Worm (Caenorhabditis elegans) whole organism, L1 larva: ENCODE data around the gene B0198.2.

ENCODE experiments used
- F16B12.6 ChIP-seq: fragments of 150-350 bp; optimal IDR thresholded peaks from 2 replicates; lab custom pipeline; 2014; ENCODE audit warnings: missing biosample characterization, missing genetic modification characterization
- ama-1 ChIP-seq: fragments of 150-350 bp; optimal IDR thresholded peaks from 2 replicates; lab custom pipeline; 2014
- blmp-1 ChIP-seq: fragments of 150-350 bp; optimal IDR thresholded peaks from 2 replicates; lab custom pipeline; 2014; ENCODE audit warnings: missing biosample characterization, missing genetic modification characterization
- ceh-63 ChIP-seq: fragments of 200-800 bp; sonication (Bioruptor generic); optimal IDR thresholded peaks from 2 replicates; lab custom pipeline; 2018; ENCODE audit warnings: mild to moderate bottlenecking, missing genetic modification characterization, missing compliant biosample characterization
- ceh-8 ChIP-seq: fragments of 200-800 bp; sonication (Bioruptor generic); optimal IDR thresholded peaks from 2 replicates; lab custom pipeline; 2018; ENCODE audit warnings: mild to moderate bottlenecking, missing genetic modification characterization, moderate library complexity, missing compliant biosample characterization
- ceh-90 ChIP-seq: sonication (generic microtip); optimal IDR thresholded peaks from 2 replicates; lab custom pipeline; 2016; ENCODE audit warnings: missing genetic modification characterization, missing compliant biosample characterization
- ces-1 ChIP-seq: fragments of 150-350 bp; optimal IDR thresholded peaks from 2 replicates; lab custom pipeline; 2014; ENCODE audit warnings: missing biosample characterization, missing genetic modification reagents, missing genetic modification characterization
- dsc-1 ChIP-seq: sonication (generic microtip); optimal IDR thresholded peaks from 2 replicates; lab custom pipeline; 2016; ENCODE audit warnings: mild to moderate bottlenecking, missing genetic modification characterization, missing compliant biosample characterization
- efl-1 ChIP-seq, 4 experiments: fragments of 150-350 bp; optimal IDR thresholded peaks in 3 of 4; peaks in 1 of 4; 1 replicate in 1 of 4; 2 replicates in 3 of 4; lab custom pipeline; 2014; ENCODE audit warnings: missing biosample characterization in 2 of 4, missing genetic modification characterization in 2 of 4, missing genetic modification reagents in 2 of 4
- egl-13 ChIP-seq: sonication (generic microtip); optimal IDR thresholded peaks from 2 replicates; lab custom pipeline; 2016; ENCODE audit warnings: missing genotype, missing genetic modification reagents, missing genetic modification characterization, missing compliant biosample characterization
- elt-3 ChIP-seq, 6 experiments: fragments of 150-350 bp in 1 of 6; sonication (generic microtip); optimal IDR thresholded peaks; 2 replicates each; lab custom pipeline; 2017 to 2018; ENCODE audit warnings: missing biosample characterization in 6 of 6, missing genetic modification characterization in 6 of 6, inconsistent platforms in 1 of 6
- ets-5 ChIP-seq: fragments of 200-800 bp; sonication (Bioruptor generic); IDR thresholded peaks from 2 replicates; pipeline ENCODE4 v1.3.6; 2022; ENCODE audit warnings: missing genetic modification characterization, missing compliant biosample characterization
- fkh-8 ChIP-seq: sonication (generic microtip); optimal IDR thresholded peaks from 2 replicates; lab custom pipeline; 2016; ENCODE audit warnings: mild to moderate bottlenecking, missing genetic modification characterization, missing compliant biosample characterization
- fos-1 ChIP-seq: fragments of 150-350 bp; optimal IDR thresholded peaks from 2 replicates; lab custom pipeline; 2014; ENCODE audit warnings: missing biosample characterization, missing genetic modification characterization
- hlh-4 ChIP-seq: sonication (generic microtip); optimal IDR thresholded peaks from 2 replicates; lab custom pipeline; 2016; ENCODE audit warnings: mild to moderate bottlenecking, missing genetic modification characterization, missing compliant biosample characterization
- lin-14 ChIP-seq: fragments of 200-800 bp; sonication (Bioruptor generic); optimal IDR thresholded peaks from 2 replicates; lab custom pipeline; 2018; ENCODE audit warnings: mild to moderate bottlenecking, missing genetic modification characterization, moderate library complexity, missing compliant biosample characterization
- lin-15B ChIP-seq: fragments of 150-350 bp; sonication (generic microtip); optimal IDR thresholded peaks from 3 replicates; lab custom pipeline; 2014; ENCODE audit warnings: missing biosample characterization, missing genetic modification characterization
- lir-3 ChIP-seq: sonication (generic microtip); optimal IDR thresholded peaks from 2 replicates; lab custom pipeline; 2016; ENCODE audit warnings: mild to moderate bottlenecking, missing genetic modification characterization, moderate library complexity, missing compliant biosample characterization; ENCODE audit not compliant: poor library complexity
- mab-9 ChIP-seq: fragments of 200-800 bp; sonication (Bioruptor generic); IDR thresholded peaks from 2 replicates; pipeline ENCODE4 v1.3.6; 2022; ENCODE audit warnings: missing genetic modification reagents, missing genetic modification characterization, missing compliant biosample characterization
- mdl-1 ChIP-seq, 2 experiments: fragments of 150-350 bp; optimal IDR thresholded peaks; 2 replicates each; lab custom pipeline; 2014 to 2017; ENCODE audit warnings: missing biosample characterization in 2 of 2, missing genetic modification characterization in 2 of 2, inconsistent platforms in 1 of 2
- nhr-11 ChIP-seq: fragments of 150-350 bp; optimal IDR thresholded peaks from 2 replicates; lab custom pipeline; 2014; ENCODE audit warnings: missing biosample characterization, missing genetic modification characterization
- nhr-20 ChIP-seq: sonication (generic microtip); optimal IDR thresholded peaks from 2 replicates; lab custom pipeline; 2016; ENCODE audit warnings: mild to moderate bottlenecking, missing genetic modification characterization, missing compliant biosample characterization
- nhr-47 ChIP-seq: sonication (generic microtip); optimal IDR thresholded peaks from 2 replicates; lab custom pipeline; 2016; ENCODE audit warnings: mild to moderate bottlenecking, missing genetic modification characterization, moderate library complexity, missing compliant biosample characterization
- nhr-71 ChIP-seq: sonication (generic microtip); optimal IDR thresholded peaks from 2 replicates; lab custom pipeline; 2016; ENCODE audit warnings: mild to moderate bottlenecking, missing genetic modification characterization, moderate library complexity, missing compliant biosample characterization
- nhr-77 ChIP-seq: fragments of 150-350 bp; optimal IDR thresholded peaks from 2 replicates; lab custom pipeline; 2014; ENCODE audit warnings: missing biosample characterization, missing genetic modification characterization
- skn-1 ChIP-seq: fragments of 150-350 bp; optimal IDR thresholded peaks from 2 replicates; lab custom pipeline; 2014; ENCODE audit warnings: missing biosample characterization, missing genetic modification characterization
- snpc-4 ChIP-seq: fragments of 150-350 bp; optimal IDR thresholded peaks from 2 replicates; lab custom pipeline; 2014; ENCODE audit warnings: missing biosample characterization, missing genetic modification characterization
- swsn-7 ChIP-seq: sonication (generic microtip); optimal IDR thresholded peaks from 2 replicates; lab custom pipeline; 2016; ENCODE audit warnings: missing genetic modification characterization, missing compliant biosample characterization
- tbx-2 ChIP-seq: sonication (generic microtip); optimal IDR thresholded peaks from 2 replicates; lab custom pipeline; 2016; ENCODE audit warnings: missing genetic modification characterization, missing compliant biosample characterization
- tlp-1 ChIP-seq: fragments of 150-350 bp; optimal IDR thresholded peaks from 2 replicates; lab custom pipeline; 2014; ENCODE audit warnings: missing biosample characterization, missing genetic modification characterization
- unc-130 ChIP-seq: fragments of 150-350 bp; optimal IDR thresholded peaks from 2 replicates; lab custom pipeline; 2017; ENCODE audit warnings: missing biosample characterization, missing genetic modification characterization, inconsistent platforms
- unc-86 ChIP-seq: sonication (generic microtip); optimal IDR thresholded peaks from 2 replicates; lab custom pipeline; 2016; ENCODE audit warnings: missing genetic modification characterization, missing compliant biosample characterization
- vab-15 ChIP-seq: sonication (generic microtip); optimal IDR thresholded peaks from 2 replicates; lab custom pipeline; 2017; ENCODE audit warnings: missing genotype, mild to moderate bottlenecking, missing genetic modification characterization, missing compliant biosample characterization
- zip-4 ChIP-seq: fragments of 200-800 bp; sonication (Bioruptor generic); optimal IDR thresholded peaks from 2 replicates; lab custom pipeline; 2018; ENCODE audit warnings: mild to moderate bottlenecking, missing genetic modification characterization, moderate library complexity, missing compliant biosample characterization
- ztf-11 ChIP-seq, 2 experiments: sonication (generic microtip); optimal IDR thresholded peaks; 2 replicates each; lab custom pipeline; 2016 to 2017; ENCODE audit warnings: missing genetic modification characterization in 2 of 2, missing biosample characterization in 1 of 2, missing compliant biosample characterization in 1 of 2
- ztf-4 ChIP-seq: fragments of 150-350 bp; optimal IDR thresholded peaks from 2 replicates; lab custom pipeline; 2014; ENCODE audit warnings: missing biosample characterization, missing genetic modification characterization

Gene B0198.2

ce11 chrX:12036114-12036513 is 10.6 kb downstream of the B0198.2 start:
- TF ChIP-seq snpc-4 (no peak), nhr-11 (tag; lab: Kevin White, UChicago) (no peak), dsc-1 (tag; lab: Kevin White, UChicago) (peak; percentile 75)

- TF ChIP-seq dsc-1 (tag; lab: Kevin White, UChicago) (peak; percentile 4), vab-15 (no peak)
Measured at ce11 chrX:12037978-12038377, 12.4 kb downstream of the B0198.2 start.

ce11 chrX:12038728-12039127 is 13.2 kb downstream of the B0198.2 start:
- peak; percentile 23 for TF ChIP-seq blmp-1
- peak; percentile 51 for TF ChIP-seq lin-14 (GFP tag; lab: Kevin White, UChicago)
- TF ChIP-seq ceh-8 (GFP tag; lab: Kevin White, UChicago) = no peak
- TF ChIP-seq unc-130 (tag; lab: Kevin White, UChicago) = no peak
- TF ChIP-seq fos-1 (tag; lab: Kevin White, UChicago) = no peak
- no peak for TF ChIP-seq nhr-11 (tag; lab: Kevin White, UChicago)
- no peak for TF ChIP-seq tbx-2 (tag; lab: Kevin White, UChicago)
- TF ChIP-seq mdl-1 (tag; optimal IDR thresholded peaks at IDR 0.05; lab: Kevin White, UChicago) = no peak
- no peak for TF ChIP-seq lin-15B (tag; lab: Kevin White, UChicago)
- TF ChIP-seq hlh-4 (tag; lab: Kevin White, UChicago) = no peak
- no peak for TF ChIP-seq nhr-20
- peak; percentile 49 for TF ChIP-seq fkh-8 (tag; lab: Kevin White, UChicago)
- no peak for TF ChIP-seq efl-1 (optimal IDR thresholded peaks at IDR 0.05; lab: Kevin White, UChicago)
- TF ChIP-seq efl-1 (GFP tag; optimal IDR thresholded peaks at IDR 0.05 in 1 of 2; lab: Kevin White, UChicago) = no peak
- TF ChIP-seq nhr-71 = peak; percentile 28
- no peak for TF ChIP-seq ces-1 (GFP tag; lab: Kevin White, UChicago)
- no peak for TF ChIP-seq tlp-1 (tag; lab: Kevin White, UChicago)
- peak in 2 of 6 experiments; percentile 21 to 57 for TF ChIP-seq elt-3 (tag; optimal IDR thresholded peaks at IDR 0.05; lab: Kevin White, UChicago)
- no peak for TF ChIP-seq ztf-4
- no peak for TF ChIP-seq lir-3
- TF ChIP-seq unc-86 (tag; lab: Kevin White, UChicago) = no peak
- TF ChIP-seq nhr-77 (tag; lab: Kevin White, UChicago) = no peak
- TF ChIP-seq swsn-7 = no peak
- TF ChIP-seq egl-13 (tag; lab: Kevin White, UChicago) = no peak

- TF ChIP-seq elt-3 (tag; optimal IDR thresholded peaks at IDR 0.05; lab: Kevin White, UChicago) (no peak), ceh-90 (no peak), nhr-47 (tag; lab: Kevin White, UChicago) (no peak), ztf-11 (tag; optimal IDR thresholded peaks at IDR 0.05; lab: Kevin White, UChicago) (no peak), F16B12.6 (tag; lab: Kevin White, UChicago) (no peak), efl-1 (optimal IDR thresholded peaks at IDR 0.05; lab: Kevin White, UChicago) (no peak), efl-1 (GFP tag; optimal IDR thresholded peaks at IDR 0.05 in 1 of 2; lab: Kevin White, UChicago) (no peak), ama-1 (lab: Kevin White, UChicago) (no peak), snpc-4 (no peak), zip-4 (no peak), dsc-1 (tag; lab: Kevin White, UChicago) (no peak), ets-5 (GFP tag; lab: Robert Waterston, UW) (no peak), unc-130 (tag; lab: Kevin White, UChicago) (no peak), mab-9 (no peak), lin-15B (tag; lab: Kevin White, UChicago) (no peak), skn-1 (tag; lab: Kevin White, UChicago) (no peak), swsn-7 (no peak), ceh-63 (GFP tag; lab: Kevin White, UChicago) (no peak)
Measured at ce11 chrX:12056973-12057372, 31.4 kb downstream of the B0198.2 start, which contains the start of gene B0198.3. TSS of gene B0198.3 (minus strand) at chrX:12057073.
